Fruit fly (Drosophila melanogaster) whole organism, embryonic: Measurements from ENCODE around the gene Tbcd.
A peak's percentile ranks its signal among the peaks of the same experiment; 100 is the strongest.

ENCODE experiments used
- CG10267 ChIP-seq: fragments of 200-800 bp; sonication (Bioruptor generic); optimal IDR thresholded peaks from 2 replicates; lab custom pipeline; 2018; ENCODE audit warnings: missing biosample characterization, mild to moderate bottlenecking, missing genetic modification characterization, moderate library complexity
- CG10565 ChIP-seq: fragments of 200-800 bp; sonication (Bioruptor generic); optimal IDR thresholded peaks from 3 replicates; lab custom pipeline; 2016; ENCODE audit warnings: missing biosample characterization, mild to moderate bottlenecking, missing genetic modification characterization
- CG11560 ChIP-seq: fragments of 200-800 bp; sonication (Bioruptor generic); IDR thresholded peaks from 3 replicates; pipeline ENCODE4 v1.3.6; 2022; ENCODE audit warnings: missing biosample characterization, missing genetic modification characterization
- CG12236 ChIP-seq: fragments of 200-800 bp; sonication (Bioruptor generic); optimal IDR thresholded peaks from 2 replicates; lab custom pipeline; 2016; ENCODE audit warnings: missing biosample characterization, missing genetic modification characterization
- CG12391 ChIP-seq: fragments of 200-800 bp; sonication (Bioruptor generic); optimal IDR thresholded peaks from 3 replicates; lab custom pipeline; 2018; ENCODE audit warnings: missing biosample characterization, mild to moderate bottlenecking, missing genetic modification characterization, moderate library complexity
- CG12744 ChIP-seq: fragments of 200-800 bp; sonication (Bioruptor generic); optimal IDR thresholded peaks from 2 replicates; lab custom pipeline; 2016; ENCODE audit warnings: missing biosample characterization, missing genetic modification characterization
- CG13624 ChIP-seq: fragments of 200-800 bp; sonication (Bioruptor generic); optimal IDR thresholded peaks from 2 replicates; lab custom pipeline; 2016; ENCODE audit warnings: missing biosample characterization, missing genetic modification characterization
- CG14441 ChIP-seq: fragments of 200-800 bp; sonication (Bioruptor generic); IDR thresholded peaks from 2 replicates; pipeline ENCODE4 v1.3.6; 2022; ENCODE audit warnings: missing biosample characterization, missing genetic modification characterization
- CG15514 ChIP-seq: fragments of 200-800 bp; sonication (Bioruptor generic); optimal IDR thresholded peaks from 3 replicates; lab custom pipeline; 2017; ENCODE audit warnings: missing biosample characterization, missing genetic modification characterization, mild to moderate bottlenecking, moderate library complexity, missing genetic modification reagents
- CG17328 ChIP-seq: fragments of 200-800 bp; sonication (Bioruptor generic); IDR thresholded peaks from 2 replicates; pipeline ENCODE4 v1.3.6; 2022; ENCODE audit warnings: missing biosample characterization, missing genetic modification characterization
- CG17829 ChIP-seq: fragments of 200-800 bp; optimal IDR thresholded peaks from 2 replicates; lab custom pipeline; 2019; ENCODE audit warnings: missing biosample characterization, mild to moderate bottlenecking, missing genetic modification characterization, moderate library complexity
- CG18011 ChIP-seq: fragments of 200-800 bp; sonication (Bioruptor generic); optimal IDR thresholded peaks from 2 replicates; lab custom pipeline; 2017; ENCODE audit warnings: missing biosample characterization, missing genetic modification characterization, mild to moderate bottlenecking, moderate library complexity, missing genotype
- CG30403 ChIP-seq: fragments of 200-800 bp; sonication (Bioruptor generic); optimal IDR thresholded peaks from 3 replicates; lab custom pipeline; 2016; ENCODE audit warnings: missing biosample characterization, missing genetic modification characterization
- CG31224 ChIP-seq: fragments of 200-800 bp; sonication (Bioruptor generic); IDR thresholded peaks from 2 replicates; pipeline ENCODE4 v1.3.6; 2022; ENCODE audit warnings: missing biosample characterization, missing genetic modification characterization
- CG4424 ChIP-seq: fragments of 200-800 bp; sonication (Bioruptor generic); optimal IDR thresholded peaks from 3 replicates; lab custom pipeline; 2016; ENCODE audit warnings: missing biosample characterization, missing genetic modification characterization
- CG4707 ChIP-seq: fragments of 200-800 bp; sonication (Bioruptor generic); optimal IDR thresholded peaks from 2 replicates; lab custom pipeline; 2018; ENCODE audit warnings: missing biosample characterization, mild to moderate bottlenecking, missing genetic modification characterization, moderate library complexity
- CG6791 ChIP-seq: fragments of 200-800 bp; sonication (Bioruptor generic); IDR thresholded peaks from 3 replicates; pipeline ENCODE4 v1.3.6; 2022; ENCODE audit warnings: missing biosample characterization, missing genetic modification characterization; ENCODE audit not compliant: partially characterized antibody
- CG8944 ChIP-seq: fragments of 200-800 bp; sonication (Bioruptor generic); optimal IDR thresholded peaks from 3 replicates; lab custom pipeline; 2016; ENCODE audit warnings: missing biosample characterization, missing genetic modification characterization
- CoRest ChIP-seq: fragments of 200-800 bp; sonication (Bioruptor generic); optimal IDR thresholded peaks from 3 replicates; lab custom pipeline; 2018; ENCODE audit warnings: missing biosample characterization, mild to moderate bottlenecking, missing genetic modification characterization, moderate library complexity
- CrebB ChIP-seq: fragments of 200-800 bp; sonication (Bioruptor generic); optimal IDR thresholded peaks from 3 replicates; lab custom pipeline; 2018; ENCODE audit warnings: missing biosample characterization, mild to moderate bottlenecking, missing genetic modification characterization
- Deaf1 ChIP-seq: fragments of 200-800 bp; optimal IDR thresholded peaks from 3 replicates; lab custom pipeline; 2019; ENCODE audit warnings: missing biosample characterization, mild to moderate bottlenecking, missing genetic modification characterization, moderate library complexity
- Dll ChIP-seq: fragments of 200-800 bp; sonication (Bioruptor generic); IDR thresholded peaks from 4 replicates; pipeline ENCODE4 v1.3.6; 2022; ENCODE audit warnings: missing biosample characterization, missing genetic modification characterization; ENCODE audit not compliant: partially characterized antibody
- Drgx ChIP-seq: fragments of 200-800 bp; sonication (Bioruptor generic); IDR thresholded peaks from 2 replicates; pipeline ENCODE4 v1.3.6; 2022; ENCODE audit warnings: missing biosample characterization, missing genetic modification characterization
- E2f2 ChIP-seq: fragments of 200-800 bp; sonication (Bioruptor generic); IDR thresholded peaks from 2 replicates; pipeline ENCODE4 v1.3.6; 2022; ENCODE audit warnings: missing biosample characterization, missing genetic modification characterization
- Ets97D ChIP-seq: fragments of 200-800 bp; sonication (Bioruptor generic); optimal IDR thresholded peaks from 3 replicates; lab custom pipeline; 2016; ENCODE audit warnings: missing biosample characterization, missing genetic modification characterization
- HHEX ChIP-seq: fragments of 200-800 bp; sonication (Bioruptor generic); optimal IDR thresholded peaks from 3 replicates; lab custom pipeline; 2017; ENCODE audit warnings: missing biosample characterization, mild to moderate bottlenecking, missing genetic modification characterization, missing genetic modification reagents
- HLHmδ ChIP-seq: fragments of 200-800 bp; sonication (Bioruptor generic); optimal IDR thresholded peaks from 2 replicates; lab custom pipeline; 2018; ENCODE audit warnings: missing biosample characterization, mild to moderate bottlenecking, missing genetic modification characterization, moderate library complexity
- Hand ChIP-seq: fragments of 200-800 bp; sonication (Bioruptor generic); optimal IDR thresholded peaks from 2 replicates; lab custom pipeline; 2017; ENCODE audit warnings: mild to moderate bottlenecking, missing biosample characterization, missing genetic modification reagents, missing genetic modification characterization
- MESR4 ChIP-seq: fragments of 200-800 bp; sonication (Bioruptor generic); optimal IDR thresholded peaks from 2 replicates; lab custom pipeline; 2018; ENCODE audit warnings: missing biosample characterization, mild to moderate bottlenecking, missing genetic modification characterization, moderate library complexity
- Mes4 ChIP-seq: fragments of 200-800 bp; sonication (Bioruptor generic); optimal IDR thresholded peaks from 2 replicates; lab custom pipeline; 2016; ENCODE audit warnings: missing biosample characterization, missing genetic modification characterization
- Sry-δ ChIP-seq: fragments of 200-800 bp; sonication (Bioruptor generic); optimal IDR thresholded peaks from 2 replicates; lab custom pipeline; 2016; ENCODE audit warnings: missing biosample characterization, missing genetic modification characterization
- Xrp1 ChIP-seq: fragments of 200-800 bp; sonication (Bioruptor generic); IDR thresholded peaks from 2 replicates; pipeline ENCODE4 v1.3.6; 2022; ENCODE audit warnings: missing biosample characterization, missing genetic modification characterization
- abd-A ChIP-seq: fragments of 200-800 bp; sonication (Bioruptor generic); optimal IDR thresholded peaks from 3 replicates; lab custom pipeline; 2019; ENCODE audit warnings: missing biosample characterization, mild to moderate bottlenecking, missing genetic modification characterization, moderate library complexity
- ase ChIP-seq: fragments of 200-800 bp; sonication (Bioruptor generic); IDR thresholded peaks from 3 replicates; pipeline ENCODE4 v1.3.6; 2022; ENCODE audit warnings: missing biosample characterization, missing genetic modification characterization
- corto ChIP-seq: fragments of 200-800 bp; sonication (Bioruptor generic); optimal IDR thresholded peaks from 2 replicates; lab custom pipeline; 2016; ENCODE audit warnings: missing biosample characterization, mild to moderate bottlenecking, missing genetic modification characterization, moderate library complexity
- croc ChIP-seq: fragments of 200-800 bp; sonication (Bioruptor generic); conservative IDR thresholded peaks from 3 replicates; pipeline ENCODE4 v1.3.6; 2022; ENCODE audit warnings: missing biosample characterization, missing genetic modification characterization
- ewg ChIP-seq: fragments of 200-800 bp; sonication (Bioruptor generic); optimal IDR thresholded peaks from 3 replicates; lab custom pipeline; 2017; ENCODE audit warnings: mild to moderate bottlenecking, missing biosample characterization, missing genetic modification reagents, missing genetic modification characterization
- fd102C ChIP-seq: fragments of 200-800 bp; sonication (Bioruptor generic); optimal IDR thresholded peaks from 2 replicates; lab custom pipeline; 2018; ENCODE audit warnings: missing biosample characterization, mild to moderate bottlenecking, missing genetic modification characterization, moderate library complexity
- gsb-n ChIP-seq: fragments of 200-800 bp; sonication (Bioruptor generic); optimal IDR thresholded peaks from 3 replicates; lab custom pipeline; 2018; ENCODE audit warnings: missing biosample characterization, mild to moderate bottlenecking, missing genetic modification characterization
- klu ChIP-seq: fragments of 200-800 bp; sonication (Bioruptor generic); IDR thresholded peaks from 2 replicates; pipeline ENCODE4 v1.3.6; 2022; ENCODE audit warnings: missing biosample characterization, missing genetic modification characterization
- kni ChIP-seq: fragments of 200-800 bp; sonication (Bioruptor generic); optimal IDR thresholded peaks from 3 replicates; lab custom pipeline; 2017; ENCODE audit warnings: mild to moderate bottlenecking, missing biosample characterization, missing genetic modification reagents, missing genetic modification characterization
- maf-S ChIP-seq: fragments of 200-800 bp; sonication (Bioruptor generic); optimal IDR thresholded peaks from 2 replicates; lab custom pipeline; 2016; ENCODE audit warnings: missing biosample characterization, missing genetic modification characterization
- pfk ChIP-seq: fragments of 200-800 bp; sonication (Bioruptor generic); optimal IDR thresholded peaks from 2 replicates; lab custom pipeline; 2018; ENCODE audit warnings: missing biosample characterization, mild to moderate bottlenecking, missing genetic modification characterization, moderate library complexity
- pho ChIP-seq: fragments of 200-800 bp; sonication (Bioruptor generic); optimal IDR thresholded peaks from 2 replicates; lab custom pipeline; 2016; ENCODE audit warnings: missing biosample characterization, missing genetic modification characterization
- pros ChIP-seq: fragments of 200-800 bp; sonication (Bioruptor generic); optimal IDR thresholded peaks from 3 replicates; lab custom pipeline; 2019; ENCODE audit warnings: missing biosample characterization, mild to moderate bottlenecking, missing genetic modification characterization, moderate library complexity
- slou ChIP-seq: fragments of 200-800 bp; sonication (Bioruptor generic); optimal IDR thresholded peaks from 3 replicates; lab custom pipeline; 2016; ENCODE audit warnings: missing biosample characterization, missing genetic modification characterization
- slp2 ChIP-seq: fragments of 200-800 bp; sonication (Bioruptor generic); optimal IDR thresholded peaks from 2 replicates; lab custom pipeline; 2016; ENCODE audit warnings: missing biosample characterization, missing genetic modification characterization
- sr ChIP-seq: fragments of 200-800 bp; sonication (Bioruptor generic); IDR thresholded peaks from 3 replicates; pipeline ENCODE4 v1.3.6; 2022; ENCODE audit warnings: missing biosample characterization, missing genetic modification characterization
- tgo ChIP-seq: fragments of 200-800 bp; sonication (Bioruptor generic); IDR thresholded peaks from 3 replicates; pipeline ENCODE4 v1.3.6; 2022; ENCODE audit warnings: missing biosample characterization, missing genetic modification characterization
- tup ChIP-seq: fragments of 200-800 bp; sonication (Bioruptor generic); optimal IDR thresholded peaks from 2 replicates; lab custom pipeline; 2016; ENCODE audit warnings: missing biosample characterization, mild to moderate bottlenecking, missing genetic modification characterization, moderate library complexity
- yki ChIP-seq: fragments of >200 bp; optimal IDR thresholded peaks from 3 replicates; lab custom pipeline; 2018

Gene Tbcd

DNA sequence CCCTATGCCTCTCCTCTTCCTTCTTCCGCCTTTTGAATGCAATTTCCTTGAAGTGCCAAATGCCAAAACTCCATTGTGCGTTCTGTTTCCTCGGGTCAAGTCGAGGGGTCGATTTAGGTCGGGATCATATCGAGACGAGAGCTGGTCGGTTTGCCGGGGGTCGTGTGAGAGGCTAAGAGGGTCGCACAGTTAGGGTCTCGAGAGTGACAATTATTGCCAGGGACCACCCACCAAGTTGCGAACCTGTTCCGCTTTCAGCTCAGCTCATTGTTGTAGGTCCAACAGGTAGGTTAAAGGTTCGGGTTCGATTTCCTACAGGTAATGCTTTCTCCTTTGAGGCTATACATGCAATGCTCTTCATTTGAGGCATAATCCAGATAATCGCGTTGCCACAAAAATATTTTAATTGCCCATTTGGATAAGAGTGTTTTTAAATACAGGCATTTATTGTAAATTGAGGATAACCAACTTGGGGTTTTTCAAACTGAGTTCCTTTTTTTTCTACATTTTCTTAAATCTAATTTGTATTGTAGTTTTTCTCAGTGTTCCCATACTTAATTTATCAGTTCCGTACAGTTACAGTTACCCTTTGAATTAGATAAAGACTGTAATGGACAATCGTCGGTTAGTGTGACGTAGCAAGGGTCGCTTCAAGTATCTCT lies 25.3 kb downstream of the Tbcd start:
- no peak for TF ChIP-seq Drgx
- no peak for TF ChIP-seq CG18011
- TF ChIP-seq E2f2 (GFP tag; lab: Robert Waterston, UW) = no peak
- no peak for TF ChIP-seq maf-S (GFP tag; lab: Kevin White, UChicago)
- peak; percentile 38 for TF ChIP-seq pros (GFP tag; lab: Kevin White, UChicago)
- no peak for TF ChIP-seq fd102C (GFP tag; lab: Kevin White, UChicago)
- TF ChIP-seq CG13624 (GFP tag; lab: Kevin White, UChicago) = peak; percentile 8
- TF ChIP-seq CG14441 = no peak
- TF ChIP-seq yki (lab: Kevin White, UChicago) = no peak
- peak; percentile 20 for TF ChIP-seq CG12391
- TF ChIP-seq MESR4 = no peak
- TF ChIP-seq HLHmδ (GFP tag; lab: Kevin White, UChicago) = no peak
- TF ChIP-seq Deaf1 = no peak
- TF ChIP-seq gsb-n (tag; lab: Kevin White, UChicago) = no peak
- no peak for TF ChIP-seq CG4707 (GFP tag; lab: Kevin White, UChicago)
- no peak for TF ChIP-seq CG12236 (GFP tag; lab: Kevin White, UChicago)
- TF ChIP-seq Hand (GFP tag; lab: Kevin White, UChicago) = no peak
- TF ChIP-seq ewg = no peak
- TF ChIP-seq kni = peak; percentile 4
- no peak for TF ChIP-seq CG6791 (GFP tag; lab: Robert Waterston, UW)
- no peak for TF ChIP-seq pho
- TF ChIP-seq pfk (GFP tag; lab: Kevin White, UChicago) = no peak
- no peak for TF ChIP-seq abd-A (tag; lab: Kevin White, UChicago)
- no peak for TF ChIP-seq Mes4 (GFP tag; lab: Kevin White, UChicago)
- no peak for TF ChIP-seq tgo (GFP tag; lab: Robert Waterston, UW)
- TF ChIP-seq croc (GFP tag; lab: Robert Waterston, UW) = no peak
- no peak for TF ChIP-seq HHEX (GFP tag; lab: Kevin White, UChicago)
- TF ChIP-seq CG8944 (GFP tag; lab: Kevin White, UChicago) = no peak
- no peak for TF ChIP-seq Sry-δ
- TF ChIP-seq sr (GFP tag; lab: Robert Waterston, UW) = no peak
- no peak for TF ChIP-seq CG10565
- TF ChIP-seq Dll = no peak
- TF ChIP-seq CrebB (tag; lab: Kevin White, UChicago) = no peak
- no peak for TF ChIP-seq CG31224 (GFP tag; lab: Robert Waterston, UW)
- TF ChIP-seq CG15514 (GFP tag; lab: Kevin White, UChicago) = no peak
- no peak for TF ChIP-seq Ets97D (GFP tag; lab: Kevin White, UChicago)
- peak; percentile 21 for TF ChIP-seq CG30403 (GFP tag; lab: Kevin White, UChicago)
- TF ChIP-seq ase = no peak
- TF ChIP-seq CG11560 = no peak
- TF ChIP-seq klu (GFP tag; lab: Robert Waterston, UW) = no peak
- TF ChIP-seq tup = no peak
- no peak for TF ChIP-seq corto
- TF ChIP-seq CG10267 (tag; lab: Kevin White, UChicago) = no peak
- TF ChIP-seq CG4424 (GFP tag; lab: Kevin White, UChicago) = no peak
- peak; percentile 21; the same call in 1 of the 2 replicates for TF ChIP-seq Xrp1 (GFP tag; lab: Robert Waterston, UW)
- no peak for TF ChIP-seq CG17328 (GFP tag; lab: Robert Waterston, UW)
- no peak for TF ChIP-seq slou
- TF ChIP-seq slp2 (GFP tag; lab: Kevin White, UChicago) = no peak
- no peak for TF ChIP-seq CG17829 (tag; lab: Kevin White, UChicago)
- no peak for TF ChIP-seq CoRest
- no peak for TF ChIP-seq CG12744 (GFP tag; lab: Kevin White, UChicago)
